Worm (Caenorhabditis elegans) whole organism, late embryonic: ENCODE measurements around the gene nhr-1.

ENCODE experiments used
- C08G9.2 ChIP-seq: sonication (generic microtip); optimal IDR thresholded peaks from 2 replicates; lab custom pipeline; 2016; ENCODE audit warnings: mild to moderate bottlenecking, missing genetic modification characterization, moderate library complexity, missing compliant biosample characterization
- C38D4.7 ChIP-seq: fragments of 200-800 bp; sonication (Bioruptor generic); optimal IDR thresholded peaks from 2 replicates; lab custom pipeline; 2018; ENCODE audit warnings: mild to moderate bottlenecking, missing genetic modification characterization, moderate library complexity, missing compliant biosample characterization
- F13H6.1 ChIP-seq: sonication (generic microtip); optimal IDR thresholded peaks from 2 replicates; lab custom pipeline; 2016; ENCODE audit warnings: missing genetic modification characterization, missing compliant biosample characterization
- K09A11.1 ChIP-seq: sonication (generic microtip); optimal IDR thresholded peaks from 2 replicates; lab custom pipeline; 2017; ENCODE audit warnings: antibody characterized with exemption, mild to moderate bottlenecking, missing genetic modification characterization, missing compliant biosample characterization; ENCODE audit not compliant: insufficient read depth
- T23F11.4 ChIP-seq: fragments of 200-800 bp; sonication (Bioruptor generic); optimal IDR thresholded peaks from 2 replicates; lab custom pipeline; 2018; ENCODE audit warnings: mild to moderate bottlenecking, missing genetic modification characterization, missing compliant biosample characterization
- Y22D7AL.16 ChIP-seq: sonication (generic microtip); optimal IDR thresholded peaks from 2 replicates; lab custom pipeline; 2016; ENCODE audit warnings: missing genetic modification characterization, missing compliant biosample characterization
- ahr-1 ChIP-seq: sonication (generic microtip); optimal IDR thresholded peaks from 2 replicates; lab custom pipeline; 2016; ENCODE audit warnings: missing genetic modification characterization, missing compliant biosample characterization
- ceh-14 ChIP-seq: sonication (generic microtip); optimal IDR thresholded peaks from 2 replicates; lab custom pipeline; 2016; ENCODE audit warnings: missing genotype, missing genetic modification characterization, missing compliant biosample characterization
- ceh-18 ChIP-seq: sonication (generic microtip); optimal IDR thresholded peaks from 2 replicates; lab custom pipeline; 2016; ENCODE audit warnings: missing genetic modification characterization, missing compliant biosample characterization
- ceh-2 ChIP-seq: sonication (generic microtip); optimal IDR thresholded peaks from 2 replicates; lab custom pipeline; 2016; ENCODE audit warnings: missing genotype, missing genetic modification characterization, missing compliant biosample characterization
- ceh-30 ChIP-seq: fragments of 150-350 bp; optimal IDR thresholded peaks from 2 replicates; lab custom pipeline; 2014; ENCODE audit warnings: missing biosample characterization, missing genetic modification characterization
- ceh-34 ChIP-seq: sonication (generic microtip); optimal IDR thresholded peaks from 2 replicates; lab custom pipeline; 2016; ENCODE audit warnings: mild to moderate bottlenecking, missing genetic modification characterization, missing compliant biosample characterization
- ceh-48 ChIP-seq: sonication (generic microtip); optimal IDR thresholded peaks from 2 replicates; lab custom pipeline; 2016; ENCODE audit warnings: missing genetic modification characterization, inconsistent platforms, missing compliant biosample characterization
- ceh-6 ChIP-seq: fragments of 200-800 bp; sonication (Bioruptor generic); optimal IDR thresholded peaks from 2 replicates; lab custom pipeline; 2018; ENCODE audit warnings: mild to moderate bottlenecking, missing genetic modification characterization, missing compliant biosample characterization
- ceh-9 ChIP-seq: sonication (generic microtip); optimal IDR thresholded peaks from 2 replicates; lab custom pipeline; 2016; ENCODE audit warnings: mild to moderate bottlenecking, missing genetic modification characterization, inconsistent platforms, missing compliant biosample characterization
- dve-1 ChIP-seq: sonication (generic microtip); optimal IDR thresholded peaks from 2 replicates; lab custom pipeline; 2017; ENCODE audit warnings: antibody characterized with exemption, mild to moderate bottlenecking, missing genetic modification characterization, missing compliant biosample characterization
- elt-2 ChIP-seq: sonication (generic microtip); optimal IDR thresholded peaks from 2 replicates; lab custom pipeline; 2016; ENCODE audit warnings: missing genetic modification reagents, missing genetic modification characterization, missing compliant biosample characterization
- elt-4 ChIP-seq: sonication (generic microtip); optimal IDR thresholded peaks from 2 replicates; lab custom pipeline; 2016; ENCODE audit warnings: missing genetic modification characterization, missing compliant biosample characterization
- ets-4 ChIP-seq: sonication (generic microtip); optimal IDR thresholded peaks from 2 replicates; lab custom pipeline; 2016; ENCODE audit warnings: missing genetic modification characterization, missing compliant biosample characterization
- eyg-1 ChIP-seq: sonication (generic microtip); optimal IDR thresholded peaks from 2 replicates; lab custom pipeline; 2016; ENCODE audit warnings: missing genotype, missing genetic modification characterization, missing compliant biosample characterization
- fkh-6 ChIP-seq: sonication (generic microtip); optimal IDR thresholded peaks from 2 replicates; lab custom pipeline; 2016; ENCODE audit warnings: missing genetic modification characterization, missing compliant biosample characterization
- gmeb-2 ChIP-seq: sonication (generic microtip); optimal IDR thresholded peaks from 2 replicates; lab custom pipeline; 2016; ENCODE audit warnings: missing genetic modification characterization, inconsistent platforms, missing compliant biosample characterization
- hlh-13 ChIP-seq: fragments of 200-800 bp; sonication (Bioruptor generic); optimal IDR thresholded peaks from 2 replicates; lab custom pipeline; 2018; ENCODE audit warnings: mild to moderate bottlenecking, missing genetic modification characterization, missing compliant biosample characterization
- hlh-30 ChIP-seq: sonication (generic microtip); optimal IDR thresholded peaks from 2 replicates; lab custom pipeline; 2017; ENCODE audit warnings: antibody characterized with exemption, missing genetic modification characterization, missing compliant biosample characterization; ENCODE audit not compliant: insufficient read depth
- hlh-8 ChIP-seq: sonication (generic microtip); optimal IDR thresholded peaks from 2 replicates; lab custom pipeline; 2016; ENCODE audit warnings: missing genotype, missing genetic modification characterization, missing compliant biosample characterization
- mec-3 ChIP-seq: sonication (generic microtip); optimal IDR thresholded peaks from 2 replicates; lab custom pipeline; 2016; ENCODE audit warnings: borderline replicate concordance, missing genetic modification characterization, missing compliant biosample characterization
- nfya-1 ChIP-seq: sonication (generic microtip); optimal IDR thresholded peaks from 2 replicates; lab custom pipeline; 2017; ENCODE audit warnings: missing genetic modification characterization, mild to moderate bottlenecking, missing compliant biosample characterization, antibody characterized with exemption, moderate library complexity
- nhr-11 ChIP-seq: fragments of 150-350 bp; optimal IDR thresholded peaks from 2 replicates; lab custom pipeline; 2014; ENCODE audit warnings: missing biosample characterization, missing genetic modification characterization
- npax-4 ChIP-seq: sonication (generic microtip); optimal IDR thresholded peaks from 2 replicates; lab custom pipeline; 2016; ENCODE audit warnings: missing genetic modification characterization, missing compliant biosample characterization
- pat-9 ChIP-seq: fragments of 200-800 bp; sonication (Bioruptor generic); optimal IDR thresholded peaks from 2 replicates; lab custom pipeline; 2018; ENCODE audit warnings: mild to moderate bottlenecking, missing genetic modification characterization, moderate library complexity, missing compliant biosample characterization
- pax-1 ChIP-seq: fragments of 150-350 bp; optimal IDR thresholded peaks from 2 replicates; lab custom pipeline; 2014; ENCODE audit warnings: missing biosample characterization, missing genetic modification characterization
- pha-2 ChIP-seq: sonication (generic microtip); optimal IDR thresholded peaks from 2 replicates; lab custom pipeline; 2017; ENCODE audit warnings: mild to moderate bottlenecking, missing genetic modification characterization, missing compliant biosample characterization
- pha-4 ChIP-seq: fragments of 150-350 bp; optimal IDR thresholded peaks from 2 replicates; lab custom pipeline; 2018; ENCODE audit warnings: missing biosample characterization, missing genetic modification reagents, missing genetic modification characterization
- pqm-1 ChIP-seq: sonication (generic microtip); optimal IDR thresholded peaks from 2 replicates; lab custom pipeline; 2016; ENCODE audit warnings: missing genetic modification characterization, missing compliant biosample characterization
- pros-1 ChIP-seq: fragments of 150-350 bp; optimal IDR thresholded peaks from 2 replicates; lab custom pipeline; 2014; ENCODE audit warnings: missing biosample characterization, missing genetic modification reagents, missing genetic modification characterization
- rnt-1 ChIP-seq: sonication (generic microtip); optimal IDR thresholded peaks from 2 replicates; lab custom pipeline; 2016; ENCODE audit warnings: missing genetic modification characterization, missing compliant biosample characterization
- sdc-2 ChIP-seq: sonication (generic microtip); optimal IDR thresholded peaks from 2 replicates; lab custom pipeline; 2016; ENCODE audit warnings: missing genotype, missing genetic modification characterization, missing compliant biosample characterization
- sox-2 ChIP-seq: fragments of 200-800 bp; sonication (Bioruptor generic); IDR thresholded peaks from 2 replicates; pipeline ENCODE4 v1.3.6; 2022; ENCODE audit warnings: missing genetic modification reagents, missing genetic modification characterization, missing compliant biosample characterization
- syd-9 ChIP-seq: sonication (generic microtip); optimal IDR thresholded peaks from 2 replicates; lab custom pipeline; 2016; ENCODE audit warnings: mild to moderate bottlenecking, missing genetic modification characterization, moderate library complexity, missing compliant biosample characterization
- tbx-2 ChIP-seq: sonication (generic microtip); optimal IDR thresholded peaks from 2 replicates; lab custom pipeline; 2016; ENCODE audit warnings: missing genetic modification characterization, missing compliant biosample characterization
- ttx-3 ChIP-seq: sonication (generic microtip); optimal IDR thresholded peaks from 2 replicates; lab custom pipeline; 2016; ENCODE audit warnings: missing genetic modification reagents, missing genetic modification characterization, missing compliant biosample characterization
- unc-3 ChIP-seq, 2 experiments: fragments of 200-800 bp in 1 of 2; sonication (Bioruptor generic) in 1 of 2; sonication (generic microtip) in 1 of 2; conservative IDR thresholded peaks in 1 of 2; optimal IDR thresholded peaks in 1 of 2; 2 replicates each; pipeline versions ENCODE4 v1.3.6 to Lab custom; 2016 to 2022; ENCODE audit warnings: missing compliant biosample characterization in 2 of 2, missing genetic modification characterization in 2 of 2, missing genetic modification reagents in 1 of 2
- unc-42 ChIP-seq: sonication (generic microtip); optimal IDR thresholded peaks from 2 replicates; lab custom pipeline; 2016; ENCODE audit warnings: missing genotype, missing genetic modification characterization, missing compliant biosample characterization
- unc-55 ChIP-seq: sonication (generic microtip); optimal IDR thresholded peaks from 2 replicates; lab custom pipeline; 2017; ENCODE audit warnings: missing biosample characterization, missing genetic modification reagents, missing genetic modification characterization
- unc-86 ChIP-seq: sonication (generic microtip); optimal IDR thresholded peaks from 2 replicates; lab custom pipeline; 2016; ENCODE audit warnings: missing genetic modification characterization, missing compliant biosample characterization
- zip-5 ChIP-seq: sonication (generic microtip); optimal IDR thresholded peaks from 2 replicates; lab custom pipeline; 2016; ENCODE audit warnings: missing genetic modification characterization, missing compliant biosample characterization
- ztf-16 ChIP-seq: sonication (generic microtip); optimal IDR thresholded peaks from 2 replicates; lab custom pipeline; 2017; ENCODE audit warnings: missing genetic modification characterization, missing compliant biosample characterization

The nhr-1 gene

DNA sequence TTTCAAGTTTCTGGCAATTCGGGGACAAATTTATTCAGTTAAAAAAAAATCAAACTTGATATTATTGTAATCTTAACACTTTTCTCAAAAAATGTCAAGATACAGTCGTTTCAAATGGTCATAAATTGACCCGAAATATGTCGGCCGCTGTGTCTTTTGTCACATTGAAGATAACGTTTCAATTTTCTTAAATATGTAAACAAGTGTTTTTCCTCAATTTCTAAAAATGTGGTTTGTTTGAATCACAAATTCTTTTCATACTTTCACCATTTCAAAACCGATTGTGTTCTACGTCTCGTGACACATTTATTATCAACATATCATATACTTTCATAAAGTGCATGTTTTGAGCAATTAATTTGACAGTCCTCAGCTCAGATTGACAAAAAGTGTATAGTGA lies 11.6 kb upstream of the nhr-1 start (continued):
- no peak for TF ChIP-seq ceh-34 (tag; lab: Kevin White, UChicago)
- no peak for TF ChIP-seq pqm-1 (tag; lab: Kevin White, UChicago)

DNA sequence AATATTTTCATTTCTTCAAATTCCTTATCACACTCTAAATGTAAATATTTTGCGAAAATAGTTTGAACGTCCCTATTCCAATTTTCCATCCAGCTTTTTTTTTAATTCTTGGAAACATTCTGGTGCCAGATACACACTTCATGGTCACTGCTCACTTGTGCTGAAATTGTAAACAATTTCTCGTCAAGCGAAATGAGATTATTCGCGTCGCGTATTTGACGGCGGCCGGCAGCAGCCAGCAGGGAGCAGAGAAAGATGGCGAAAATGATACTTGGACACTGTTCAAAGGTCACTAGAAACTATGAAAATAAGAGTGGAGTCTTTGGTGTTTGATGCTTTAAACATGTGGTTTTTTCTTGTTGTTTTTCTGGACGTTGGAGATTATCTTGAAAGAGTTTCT lies 9.4 kb upstream of the nhr-1 start:
- no peak for TF ChIP-seq mec-3
- TF ChIP-seq sox-2 (GFP tag; lab: Robert Waterston, UW) = no peak
- TF ChIP-seq pqm-1 (tag; lab: Kevin White, UChicago) = no peak
- TF ChIP-seq sdc-2 = no peak
- no peak for TF ChIP-seq hlh-13
- no peak for TF ChIP-seq Y22D7AL.16 (tag; lab: Kevin White, UChicago)
- TF ChIP-seq hlh-8 (tag; lab: Kevin White, UChicago) = no peak
- peak; percentile 34 for TF ChIP-seq unc-42 (tag; lab: Kevin White, UChicago)

DNA sequence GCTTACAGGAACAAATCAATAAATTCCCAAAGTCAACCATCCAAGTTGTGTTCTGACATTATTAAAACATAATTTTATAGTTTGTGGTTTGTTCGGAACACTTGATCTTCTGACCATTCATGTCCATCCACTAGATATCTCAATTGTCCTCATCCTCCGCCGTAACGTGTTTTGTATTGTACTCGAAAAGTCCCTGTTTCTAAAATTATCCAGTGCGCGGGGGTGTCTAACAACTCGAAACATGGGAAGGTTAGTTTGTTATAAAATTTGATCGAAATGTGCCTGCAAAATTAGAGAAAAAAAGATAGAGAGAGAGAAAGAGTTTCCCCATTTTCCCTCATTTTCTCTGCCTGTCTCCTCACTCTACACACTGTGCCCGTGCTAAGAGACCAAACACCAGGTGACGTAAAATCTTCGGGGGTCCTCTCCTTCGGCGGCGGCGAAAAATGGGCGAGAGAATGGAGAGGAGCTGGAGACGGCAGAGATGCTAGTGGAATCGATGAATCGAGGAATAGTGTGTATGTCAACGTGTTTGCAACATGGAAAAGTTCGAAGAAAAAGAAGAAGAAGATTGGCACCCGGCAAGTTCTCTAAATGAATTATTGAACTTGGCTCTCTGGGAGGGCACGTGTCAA lies 8.2 kb upstream of the nhr-1 start:
- TF ChIP-seq npax-4 (tag; lab: Kevin White, UChicago) (no peak), hlh-30 (tag; lab: Kevin White, UChicago) (peak; percentile 53), ets-4 (peak; percentile 41), ceh-48 (tag; lab: Kevin White, UChicago) (peak; percentile 33), ceh-30 (tag; lab: Kevin White, UChicago) (no peak), nfya-1 (tag; lab: Kevin White, UChicago) (peak; percentile 79), pat-9 (tag; lab: Kevin White, UChicago) (no peak), F13H6.1 (tag; lab: Kevin White, UChicago) (peak; percentile 87), zip-5 (tag; lab: Kevin White, UChicago) (no peak), unc-86 (no peak), C08G9.2 (tag; lab: Kevin White, UChicago) (peak; percentile 15), sdc-2 (peak; percentile 66), fkh-6 (tag; lab: Kevin White, UChicago) (no peak), pax-1 (no peak), ceh-6 (GFP tag; lab: Kevin White, UChicago) (no peak), unc-3 (GFP tag; conservative IDR thresholded peaks at IDR 0.05; lab: Robert Waterston, UW) (no peak), unc-3 (tag; optimal IDR thresholded peaks at IDR 0.05; lab: Kevin White, UChicago) (no peak), C38D4.7 (GFP tag; lab: Kevin White, UChicago) (no peak), pqm-1 (tag; lab: Kevin White, UChicago) (peak; percentile 16), nhr-11 (tag; lab: Kevin White, UChicago) (no peak), hlh-8 (tag; lab: Kevin White, UChicago) (peak; percentile 75), gmeb-2 (tag; lab: Kevin White, UChicago) (no peak), tbx-2 (tag; lab: Kevin White, UChicago) (peak; percentile 83), ceh-14 (tag; lab: Kevin White, UChicago) (peak; percentile 56), elt-2 (tag; lab: Kevin White, UChicago) (peak; percentile 6), pha-2 (tag; lab: Kevin White, UChicago) (peak; percentile 20), rnt-1 (tag; lab: Kevin White, UChicago) (peak; percentile 88), syd-9 (no peak), eyg-1 (no peak), dve-1 (peak; percentile 36), K09A11.1 (peak; percentile 16), pros-1 (tag; lab: Kevin White, UChicago) (peak; percentile 27), unc-42 (tag; lab: Kevin White, UChicago) (peak; percentile 86), unc-55 (GFP tag; lab: Kevin White, UChicago) (peak; percentile 93), T23F11.4 (GFP tag; lab: Kevin White, UChicago) (no peak), ztf-16 (tag; lab: Kevin White, UChicago) (no peak), elt-4 (tag; lab: Kevin White, UChicago) (no peak), ahr-1 (tag; lab: Kevin White, UChicago) (no peak), Y22D7AL.16 (tag; lab: Kevin White, UChicago) (no peak), ttx-3 (tag; lab: Kevin White, UChicago) (no peak), ceh-9 (no peak), ceh-18 (tag; lab: Kevin White, UChicago) (peak; percentile 98), mec-3 (no peak), ceh-2 (tag; lab: Kevin White, UChicago) (no peak), pha-4 (tag; lab: Kevin White, UChicago) (no peak)
